Fruit fly (Drosophila melanogaster) Kc167 (cell line): ENCODE measurements around the gene Nmdar2.

Source experiments
- Myc ChIP-seq: fragments of >200 bp; optimal IDR thresholded peaks from 2 replicates; lab custom pipeline; 2017; ENCODE audit warnings: missing external identifiers
- Sin3A ChIP-seq: fragments of >200 bp; optimal IDR thresholded peaks from 2 replicates; lab custom pipeline; 2018; ENCODE audit warnings: missing external identifiers
- insv ChIP-seq: fragments of >200 bp; optimal IDR thresholded peaks from 3 replicates; lab custom pipeline; 2018; ENCODE audit warnings: missing external identifiers
- ttk ChIP-seq: sonication (Bioruptor generic); optimal IDR thresholded peaks from 2 replicates; lab custom pipeline; 2017; ENCODE audit warnings: missing external identifiers

DNA sequence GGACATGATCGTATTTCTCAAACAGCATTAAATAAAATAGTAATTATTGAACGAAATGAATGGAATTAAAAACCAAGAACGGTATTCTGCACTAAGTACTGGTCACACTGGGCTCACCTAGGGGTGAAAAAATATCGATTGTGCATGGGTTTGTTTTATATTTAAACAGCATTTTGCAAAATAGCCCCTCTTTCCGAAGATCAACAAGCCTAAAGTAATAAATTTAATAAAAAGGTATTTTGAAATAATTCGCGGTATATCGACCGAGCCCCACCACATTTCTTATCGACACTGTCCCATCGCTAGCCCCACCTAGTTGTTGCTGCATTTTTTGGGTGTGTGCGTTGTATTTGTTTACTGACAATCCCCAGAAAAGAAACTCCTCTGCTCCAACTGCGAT, 37.0 kb downstream of the Nmdar2 start, which contains the start of gene pck:
- TF ChIP-seq ttk (lab: Kevin White, UChicago) (no peak), Sin3A (lab: Kevin White, UChicago) (no peak), Myc (lab: Kevin White, UChicago) (no peak), insv (lab: Kevin White, UChicago) (no peak)
